Fruit fly (Drosophila melanogaster) whole organism, adult: ENCODE data around the gene Cyp308a1.

Source experiments
- CG11617 ChIP-seq: fragments of 200-800 bp; sonication (Bioruptor generic); optimal IDR thresholded peaks from 2 replicates; lab custom pipeline; 2017; ENCODE audit warnings: mild to moderate bottlenecking, missing biosample characterization, missing genetic modification reagents, missing genetic modification characterization
- CG12768 ChIP-seq: fragments of 200-800 bp; sonication (Bioruptor generic); optimal IDR thresholded peaks from 2 replicates; lab custom pipeline; 2017; ENCODE audit warnings: missing biosample characterization, missing genetic modification characterization, mild to moderate bottlenecking, moderate library complexity, missing genetic modification reagents
- CG14711 ChIP-seq: fragments of 200-800 bp; sonication (Bioruptor generic); optimal IDR thresholded peaks from 2 replicates; lab custom pipeline; 2018; ENCODE audit warnings: missing biosample characterization, mild to moderate bottlenecking, missing genetic modification characterization, moderate library complexity
- CG1620 ChIP-seq: fragments of 200-800 bp; sonication (Bioruptor generic); optimal IDR thresholded peaks from 2 replicates; lab custom pipeline; 2016; ENCODE audit warnings: missing biosample characterization, missing genetic modification characterization
- CG33017 ChIP-seq: fragments of 200-800 bp; sonication (Bioruptor generic); optimal IDR thresholded peaks from 2 replicates; lab custom pipeline; 2018; ENCODE audit warnings: missing biosample characterization, mild to moderate bottlenecking, missing genetic modification characterization, moderate library complexity
- CG5204 ChIP-seq: fragments of 200-800 bp; sonication (Bioruptor generic); optimal IDR thresholded peaks from 2 replicates; lab custom pipeline; 2016; ENCODE audit warnings: missing biosample characterization, missing genetic modification characterization
- CG7045 ChIP-seq: fragments of 200-800 bp; sonication (Bioruptor generic); optimal IDR thresholded peaks from 2 replicates; lab custom pipeline; 2017; ENCODE audit warnings: missing biosample characterization, mild to moderate bottlenecking, missing genetic modification characterization
- CG7101 ChIP-seq: fragments of 200-800 bp; sonication (Bioruptor generic); optimal IDR thresholded peaks from 2 replicates; lab custom pipeline; 2018; ENCODE audit warnings: missing biosample characterization, mild to moderate bottlenecking, missing genetic modification characterization, moderate library complexity
- Clk ChIP-seq: fragments of 200-800 bp; sonication (Bioruptor generic); optimal IDR thresholded peaks from 2 replicates; lab custom pipeline; 2017; ENCODE audit warnings: missing biosample characterization, missing genetic modification characterization
- Crg-1 ChIP-seq: fragments of 200-800 bp; sonication (Bioruptor generic); optimal IDR thresholded peaks from 2 replicates; lab custom pipeline; 2016; ENCODE audit warnings: missing biosample characterization, missing genetic modification characterization
- Hr96 ChIP-seq: fragments of 200-800 bp; sonication (Bioruptor generic); optimal IDR thresholded peaks from 2 replicates; lab custom pipeline; 2016; ENCODE audit warnings: missing biosample characterization, missing genetic modification characterization
- Mnt ChIP-seq: fragments of 200-800 bp; sonication (Bioruptor generic); optimal IDR thresholded peaks from 2 replicates; lab custom pipeline; 2016; ENCODE audit warnings: missing biosample characterization, mild to moderate bottlenecking, missing genetic modification characterization
- bab1 ChIP-seq: fragments of 200-800 bp; sonication (Bioruptor generic); optimal IDR thresholded peaks from 3 replicates; lab custom pipeline; 2019; ENCODE audit warnings: missing biosample characterization, mild to moderate bottlenecking, missing genetic modification characterization, moderate library complexity
- cic ChIP-seq: fragments of 200-800 bp; sonication (Bioruptor generic); optimal IDR thresholded peaks from 2 replicates; lab custom pipeline; 2017; ENCODE audit warnings: missing biosample characterization, mild to moderate bottlenecking, missing genetic modification characterization, moderate library complexity
- cnc ChIP-seq, 2 experiments: fragments of >200 bp; optimal IDR thresholded peaks; 2 replicates each; lab custom pipeline; 2017
- kay ChIP-seq: fragments of 200-800 bp; sonication (Bioruptor generic); peaks from one replicate; lab custom pipeline; 2016; ENCODE audit warnings: missing biosample characterization, missing genetic modification characterization, borderline replicate concordance
- ovo ChIP-seq: fragments of 200-800 bp; sonication (Bioruptor generic); optimal IDR thresholded peaks from 2 replicates; lab custom pipeline; 2016; ENCODE audit warnings: missing biosample characterization, missing genetic modification characterization
- pad ChIP-seq: fragments of 200-800 bp; sonication (Bioruptor generic); optimal IDR thresholded peaks from 3 replicates; lab custom pipeline; 2017; ENCODE audit warnings: missing biosample characterization, missing genetic modification characterization, mild to moderate bottlenecking, moderate library complexity, missing genetic modification reagents
- tj ChIP-seq: fragments of 200-800 bp; sonication (Bioruptor generic); optimal IDR thresholded peaks from 3 replicates; lab custom pipeline; 2017; ENCODE audit warnings: missing biosample characterization, mild to moderate bottlenecking, missing genetic modification characterization, moderate library complexity
- toe ChIP-seq: fragments of 200-800 bp; sonication (Bioruptor generic); optimal IDR thresholded peaks from 2 replicates; lab custom pipeline; 2016; ENCODE audit warnings: missing biosample characterization, missing genetic modification characterization

Cyp308a1 gene

dm6 chrX:18700586-18700985 is 9.1 kb upstream of the Cyp308a1 start:
- TF ChIP-seq ovo (GFP tag; lab: Kevin White, UChicago) (no peak), Hr96 (GFP tag; lab: Kevin White, UChicago) (no peak), Mnt (GFP tag; lab: Kevin White, UChicago) (no peak), cic (GFP tag; lab: Kevin White, UChicago) (no peak), Clk (GFP tag; lab: Kevin White, UChicago) (no peak), CG7101 (no peak), toe (GFP tag; lab: Kevin White, UChicago) (no peak), CG14711 (tag; lab: Kevin White, UChicago) (no peak), bab1 (GFP tag; lab: Kevin White, UChicago) (no peak), kay (GFP tag; lab: Kevin White, UChicago) (no peak), CG12768 (GFP tag; lab: Kevin White, UChicago) (no peak), Crg-1 (GFP tag; lab: Kevin White, UChicago) (no peak), tj (GFP tag; lab: Kevin White, UChicago) (no peak), CG5204 (GFP tag; lab: Kevin White, UChicago) (no peak), CG11617 (GFP tag; lab: Kevin White, UChicago) (no peak), cnc (optimal IDR thresholded peaks at IDR 0.05; lab: Kevin White, UChicago) (no peak)

DNA sequence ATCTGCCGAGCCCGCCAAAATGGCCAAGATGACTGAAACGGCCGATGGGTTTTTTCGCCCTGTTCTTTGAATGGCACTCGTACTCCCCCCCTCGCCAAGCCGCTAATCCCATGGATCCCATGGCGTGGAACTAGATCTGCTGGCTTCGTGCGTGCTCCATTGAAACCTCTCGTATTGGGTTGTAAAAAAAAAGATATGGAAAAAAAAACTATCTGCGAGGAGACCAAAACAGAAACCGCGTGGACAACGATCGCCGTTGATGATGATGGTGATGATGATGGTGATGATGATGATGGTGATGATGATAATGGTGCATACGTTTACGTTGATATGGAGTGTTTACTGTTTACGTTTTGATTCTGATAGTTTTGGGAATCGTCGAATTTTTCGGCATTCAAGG is 7.9 kb upstream of the Cyp308a1 start:
- no peak for TF ChIP-seq CG12768 (GFP tag; lab: Kevin White, UChicago)
- no peak for TF ChIP-seq CG33017 (tag; lab: Kevin White, UChicago)
- TF ChIP-seq Clk (GFP tag; lab: Kevin White, UChicago), result no peak
- TF ChIP-seq bab1 (GFP tag; lab: Kevin White, UChicago), result no peak
- TF ChIP-seq kay (GFP tag; lab: Kevin White, UChicago), result no peak
- TF ChIP-seq toe (GFP tag; lab: Kevin White, UChicago), result no peak
- no peak for TF ChIP-seq ovo (GFP tag; lab: Kevin White, UChicago)
- no peak for TF ChIP-seq cic (GFP tag; lab: Kevin White, UChicago)
- TF ChIP-seq Crg-1 (GFP tag; lab: Kevin White, UChicago), result no peak
- TF ChIP-seq tj (GFP tag; lab: Kevin White, UChicago), result no peak

dm6 chrX:18702245-18702644 is 7.4 kb upstream of the Cyp308a1 start:
- TF ChIP-seq CG1620 (GFP tag; lab: Kevin White, UChicago) (no peak), CG11617 (GFP tag; lab: Kevin White, UChicago) (no peak), pad (GFP tag; lab: Kevin White, UChicago) (no peak), CG12768 (GFP tag; lab: Kevin White, UChicago) (no peak), ovo (GFP tag; lab: Kevin White, UChicago) (no peak), kay (GFP tag; lab: Kevin White, UChicago) (no peak), bab1 (GFP tag; lab: Kevin White, UChicago) (no peak), tj (GFP tag; lab: Kevin White, UChicago) (peak; percentile 63), CG14711 (tag; lab: Kevin White, UChicago) (no peak)

- TF ChIP-seq Mnt (GFP tag; lab: Kevin White, UChicago) (no peak), kay (GFP tag; lab: Kevin White, UChicago) (no peak), toe (GFP tag; lab: Kevin White, UChicago) (no peak), ovo (GFP tag; lab: Kevin White, UChicago) (no peak), CG5204 (GFP tag; lab: Kevin White, UChicago) (no peak), CG7101 (no peak), tj (GFP tag; lab: Kevin White, UChicago) (no peak), pad (GFP tag; lab: Kevin White, UChicago) (no peak), CG14711 (tag; lab: Kevin White, UChicago) (no peak), Clk (GFP tag; lab: Kevin White, UChicago) (no peak), CG11617 (GFP tag; lab: Kevin White, UChicago) (no peak), CG12768 (GFP tag; lab: Kevin White, UChicago) (no peak), CG1620 (GFP tag; lab: Kevin White, UChicago) (no peak), bab1 (GFP tag; lab: Kevin White, UChicago) (no peak), cic (GFP tag; lab: Kevin White, UChicago) (no peak), Crg-1 (GFP tag; lab: Kevin White, UChicago) (no peak), CG33017 (tag; lab: Kevin White, UChicago) (no peak)
Observed at dm6 chrX:18703875-18704274, 5.8 kb upstream of the Cyp308a1 start.

DNA sequence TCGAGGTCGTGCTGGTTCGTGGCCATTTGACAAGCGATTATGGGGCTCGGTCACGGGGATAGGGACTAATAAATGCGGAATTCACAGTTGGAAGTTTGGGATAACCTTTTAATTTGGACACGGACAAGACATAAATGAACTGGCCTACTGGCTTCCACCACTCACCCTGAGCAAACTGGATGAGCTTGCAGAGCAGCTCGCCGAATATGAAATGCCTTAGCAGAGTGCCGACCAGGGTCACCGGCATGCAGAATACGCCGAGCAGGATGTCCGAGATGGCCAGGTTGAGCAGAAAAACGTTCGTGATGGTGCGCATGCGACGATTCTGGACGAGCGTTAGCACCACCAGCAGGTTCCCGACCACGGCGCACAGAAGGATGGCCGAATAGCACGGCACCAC is 15.9 kb downstream of the Cyp308a1 start, which contains the start of gene CG42302:
Gene CG42302 (minus strand): TSS at position 101 of the 400 bp plus-strand sequence.
- TF ChIP-seq cic (GFP tag; lab: Kevin White, UChicago), result no peak
- TF ChIP-seq CG1620 (GFP tag; lab: Kevin White, UChicago), result no peak
- TF ChIP-seq tj (GFP tag; lab: Kevin White, UChicago), result no peak
- no peak for TF ChIP-seq toe (GFP tag; lab: Kevin White, UChicago)

- TF ChIP-seq CG7045 (GFP tag; lab: Kevin White, UChicago) (no peak), pad (GFP tag; lab: Kevin White, UChicago) (no peak), tj (GFP tag; lab: Kevin White, UChicago) (no peak), CG5204 (GFP tag; lab: Kevin White, UChicago) (no peak), kay (GFP tag; lab: Kevin White, UChicago) (no peak), Hr96 (GFP tag; lab: Kevin White, UChicago) (no peak), CG12768 (GFP tag; lab: Kevin White, UChicago) (no peak), ovo (GFP tag; lab: Kevin White, UChicago) (no peak), bab1 (GFP tag; lab: Kevin White, UChicago) (no peak), cic (GFP tag; lab: Kevin White, UChicago) (no peak), toe (GFP tag; lab: Kevin White, UChicago) (no peak)
Observed at dm6 chrX:18726270-18726669, 16.6 kb downstream of the Cyp308a1 start, which contains the start of gene CCKLR-17D1. Gene CCKLR-17D1, minus strand, starts transcription at chrX:18726572.
